Worm (Caenorhabditis elegans) whole organism, L4 larva: ENCODE data around the gene srv-6.

Source experiments
- D1046.2 ChIP-seq: fragments of 200-800 bp; sonication (Bioruptor generic); IDR thresholded peaks from 2 replicates; pipeline ENCODE4 v1.3.6; 2022; ENCODE audit warnings: missing genetic modification characterization, missing compliant biosample characterization
- ceh-82 ChIP-seq: sonication (generic microtip); optimal IDR thresholded peaks from 2 replicates; lab custom pipeline; 2017; ENCODE audit warnings: missing biosample characterization, missing genetic modification characterization
- daf-12 ChIP-seq: fragments of 150-350 bp; optimal IDR thresholded peaks from 2 replicates; lab custom pipeline; 2014; ENCODE audit warnings: missing biosample characterization, missing genetic modification reagents, missing genetic modification characterization
- egl-27 ChIP-seq: sonication (generic microtip); optimal IDR thresholded peaks from 3 replicates; lab custom pipeline; 2017; ENCODE audit warnings: missing biosample characterization, missing genetic modification reagents, missing genetic modification characterization
- egl-43 ChIP-seq: fragments of 200-800 bp; sonication (Bioruptor generic); IDR thresholded peaks from 2 replicates; pipeline ENCODE4 v1.3.6; 2022; ENCODE audit warnings: missing genetic modification reagents, missing genetic modification characterization, missing compliant biosample characterization
- nhr-10 ChIP-seq: fragments of 150-350 bp; optimal IDR thresholded peaks from 2 replicates; lab custom pipeline; 2014; ENCODE audit warnings: missing biosample characterization, missing genetic modification characterization
- snpc-4 ChIP-seq: fragments of 150-350 bp; optimal IDR thresholded peaks from 2 replicates; lab custom pipeline; 2014; ENCODE audit warnings: missing biosample characterization, missing genetic modification characterization
- unc-62 ChIP-seq, 3 experiments: fragments of 150-350 bp in 1 of 3; sonication (generic microtip); optimal IDR thresholded peaks in 2 of 3; peaks in 1 of 3; 1 replicate in 1 of 3; 2 replicates in 2 of 3; lab custom pipeline; 2014 to 2017; ENCODE audit warnings: missing biosample characterization in 3 of 3, missing genetic modification characterization in 3 of 3, missing genetic modification reagents in 3 of 3, missing genotype in 1 of 3

ce11 chrX:4222200-4222599, 34.7 kb upstream of the srv-6 start:
- TF ChIP-seq snpc-4: no peak
- TF ChIP-seq nhr-10 (tag; lab: Kevin White, UChicago): no peak
- TF ChIP-seq ceh-82 (tag; lab: Kevin White, UChicago): no peak
- TF ChIP-seq egl-43 (GFP tag; lab: Robert Waterston, UW): no peak
- no peak for TF ChIP-seq daf-12 (tag; lab: Kevin White, UChicago)
- TF ChIP-seq unc-62 (GFP tag; optimal IDR thresholded peaks at IDR 0.05 in 1 of 2; lab: Kevin White, UChicago): no peak
- no peak for TF ChIP-seq unc-62 (tag; optimal IDR thresholded peaks at IDR 0.05; lab: Kevin White, UChicago)
- TF ChIP-seq egl-27 (tag; lab: Kevin White, UChicago): no peak
- no peak for TF ChIP-seq D1046.2 (GFP tag; lab: Robert Waterston, UW)
